Worm (Caenorhabditis elegans) whole organism, early embryonic: ENCODE measurements around the gene ruvb-1.

Source experiments
- B0310.2 ChIP-seq: sonication (generic microtip); optimal IDR thresholded peaks from 2 replicates; lab custom pipeline; 2016; ENCODE audit warnings: mild to moderate bottlenecking, missing genetic modification characterization, missing compliant biosample characterization
- F13C5.2 ChIP-seq: sonication (generic microtip); optimal IDR thresholded peaks from 2 replicates; lab custom pipeline; 2017; ENCODE audit warnings: mild to moderate bottlenecking, missing genetic modification characterization, inconsistent platforms, missing compliant biosample characterization
- aly-1 ChIP-seq: sonication (generic microtip); optimal IDR thresholded peaks from 2 replicates; lab custom pipeline; 2016; ENCODE audit warnings: missing genetic modification characterization, missing compliant biosample characterization
- ama-1 ChIP-seq: fragments of 150-350 bp; optimal IDR thresholded peaks from 2 replicates; lab custom pipeline; 2014
- ceh-13 ChIP-seq: fragments of 200-800 bp; sonication (Bioruptor generic); optimal IDR thresholded peaks from 2 replicates; lab custom pipeline; 2018; ENCODE audit warnings: mild to moderate bottlenecking, missing genetic modification characterization, missing compliant biosample characterization
- ceh-36 ChIP-seq: sonication (generic microtip); optimal IDR thresholded peaks from 2 replicates; lab custom pipeline; 2016; ENCODE audit warnings: missing genetic modification characterization, inconsistent platforms, missing compliant biosample characterization
- ets-7 ChIP-seq: sonication (generic microtip); optimal IDR thresholded peaks from 2 replicates; lab custom pipeline; 2016; ENCODE audit warnings: missing genotype, missing genetic modification characterization, missing compliant biosample characterization
- flt-1 ChIP-seq: fragments of 200-800 bp; sonication (Bioruptor generic); IDR thresholded peaks from 2 replicates; pipeline ENCODE4 v1.3.6; 2022; ENCODE audit warnings: missing genetic modification characterization, missing compliant biosample characterization
- hmbx-1 ChIP-seq: sonication (generic microtip); optimal IDR thresholded peaks from 2 replicates; lab custom pipeline; 2016; ENCODE audit warnings: mild to moderate bottlenecking, missing genetic modification characterization, missing compliant biosample characterization
- hmg-4 ChIP-seq: fragments of 200-800 bp; sonication (Bioruptor generic); optimal IDR thresholded peaks from 2 replicates; lab custom pipeline; 2018; ENCODE audit warnings: mild to moderate bottlenecking, missing genetic modification characterization, missing compliant biosample characterization
- hnd-1 ChIP-seq: sonication (generic microtip); optimal IDR thresholded peaks from 2 replicates; lab custom pipeline; 2016; ENCODE audit warnings: missing genetic modification characterization, missing compliant biosample characterization
- pes-1 ChIP-seq: fragments of 200-800 bp; sonication (Bioruptor generic); IDR thresholded peaks from 2 replicates; pipeline ENCODE4 v1.3.6; 2022; ENCODE audit warnings: missing genetic modification reagents, missing genetic modification characterization, missing compliant biosample characterization
- scrt-1 ChIP-seq: fragments of 200-800 bp; sonication (Bioruptor generic); IDR thresholded peaks from 2 replicates; pipeline ENCODE4 v1.3.6; 2022; ENCODE audit warnings: missing genetic modification characterization, missing compliant biosample characterization
- sea-1 ChIP-seq: fragments of 200-800 bp; sonication (Bioruptor generic); conservative IDR thresholded peaks from 2 replicates; pipeline ENCODE4 v1.3.6; 2022; ENCODE audit warnings: missing genetic modification characterization, missing compliant biosample characterization
- tbx-11 ChIP-seq: fragments of 200-800 bp; sonication (Bioruptor generic); IDR thresholded peaks from 2 replicates; pipeline ENCODE4 v1.3.6; 2022; ENCODE audit warnings: missing genetic modification characterization, missing compliant biosample characterization
- tbx-37 ChIP-seq: fragments of 200-800 bp; sonication (Bioruptor generic); conservative IDR thresholded peaks from 2 replicates; pipeline ENCODE4 v1.3.6; 2022; ENCODE audit warnings: missing genetic modification reagents, missing genetic modification characterization, missing compliant biosample characterization
- tra-4 ChIP-seq: sonication (generic microtip); optimal IDR thresholded peaks from 2 replicates; lab custom pipeline; 2017; ENCODE audit warnings: missing genetic modification characterization, missing compliant biosample characterization

Gene ruvb-1

DNA sequence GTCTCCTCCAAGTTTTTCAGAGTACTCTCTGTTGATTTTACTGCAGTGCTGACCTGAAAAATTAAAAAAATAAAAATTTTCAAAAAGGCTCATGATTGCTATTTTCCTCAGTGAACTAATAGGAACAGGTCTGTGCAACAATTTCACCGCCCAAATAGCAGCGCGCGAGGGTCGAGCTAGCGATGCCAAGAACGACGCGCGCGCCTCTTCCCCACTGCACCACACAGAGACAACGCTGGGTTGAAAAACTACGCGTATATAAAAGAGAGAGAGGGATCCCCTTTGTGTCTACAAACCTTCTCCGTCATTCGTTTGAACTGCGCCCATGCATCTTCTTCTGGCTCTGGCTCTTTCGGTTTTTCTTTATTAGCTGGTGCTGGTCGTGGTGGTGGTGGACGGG, 10.5 kb downstream of the ruvb-1 start:
- TF ChIP-seq tra-4 (tag; lab: Kevin White, UChicago) (peak; percentile 76), ceh-13 (peak; percentile 86), aly-1 (tag; lab: Kevin White, UChicago) (peak; percentile 89), hmbx-1 (tag; lab: Kevin White, UChicago) (peak; percentile 82), ets-7 (tag; lab: Kevin White, UChicago) (peak; percentile 86), F13C5.2 (tag; lab: Kevin White, UChicago) (peak; percentile 94), hmg-4 (GFP tag; lab: Kevin White, UChicago) (peak; percentile 94), pes-1 (GFP tag; lab: Robert Waterston, UW) (peak; percentile 95), sea-1 (GFP tag; lab: Robert Waterston, UW) (peak; percentile 96), tbx-37 (peak; percentile 90), tbx-11 (GFP tag; lab: Robert Waterston, UW) (peak; percentile 94), ceh-36 (peak; percentile 92), flt-1 (GFP tag; lab: Robert Waterston, UW) (peak; percentile 90), B0310.2 (peak; percentile 90), scrt-1 (GFP tag; lab: Robert Waterston, UW) (peak; percentile 97), ama-1 (lab: Kevin White, UChicago) (no peak), hnd-1 (tag; lab: Kevin White, UChicago) (peak; percentile 87)

DNA sequence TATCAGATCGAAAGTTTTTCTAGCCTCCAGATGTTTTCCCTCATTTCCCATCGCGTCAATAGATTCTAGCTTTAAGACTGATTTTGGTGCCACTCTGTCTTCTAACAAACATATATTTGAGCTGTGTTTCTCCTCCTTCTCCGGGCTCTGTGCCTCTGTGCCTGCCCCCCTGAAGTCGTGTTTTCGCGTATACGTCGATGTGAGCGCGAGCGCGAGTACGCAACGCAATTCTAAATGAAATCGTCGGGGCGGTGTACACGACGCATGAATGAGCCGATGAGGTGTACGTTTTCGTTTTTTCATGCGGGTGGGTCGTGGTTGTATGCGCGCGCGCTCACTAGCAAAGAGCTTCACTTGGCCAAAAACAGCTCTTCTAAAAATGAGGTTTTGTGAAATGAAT, 14.7 kb downstream of the ruvb-1 start:
- TF ChIP-seq F13C5.2 (tag; lab: Kevin White, UChicago) (no peak), tbx-11 (GFP tag; lab: Robert Waterston, UW) (no peak), hmg-4 (GFP tag; lab: Kevin White, UChicago) (no peak), ama-1 (lab: Kevin White, UChicago) (no peak)

DNA sequence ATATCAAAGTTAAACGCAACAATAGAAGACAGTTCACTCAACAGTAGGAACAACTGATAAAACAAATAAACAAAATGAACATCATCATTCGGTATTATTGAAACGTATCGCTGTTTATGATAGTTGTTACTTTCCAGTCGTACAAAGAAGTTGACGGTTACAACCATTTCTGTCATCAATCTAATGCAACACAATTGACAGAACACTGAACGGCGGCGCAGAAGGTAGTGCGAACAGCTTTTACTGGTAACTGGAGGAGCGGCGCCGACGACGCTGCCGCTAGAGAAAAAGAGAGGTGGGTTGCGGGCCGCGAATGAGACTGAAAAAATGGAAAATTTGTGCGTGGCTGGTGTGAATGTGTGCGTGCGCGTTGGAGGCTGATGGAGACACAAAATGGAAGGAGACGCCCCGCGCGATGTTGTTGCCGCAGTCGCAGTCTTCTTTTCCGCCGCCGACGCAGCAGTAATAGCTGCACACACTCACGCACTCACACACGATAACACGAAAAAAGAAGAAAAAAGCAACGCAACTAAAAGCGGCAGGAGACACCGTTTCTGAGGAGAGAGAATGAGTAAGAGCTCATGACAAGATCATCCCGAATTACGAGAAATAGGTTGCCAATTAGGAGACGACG, 16.3 kb downstream of the ruvb-1 start:
- TF ChIP-seq ets-7 (tag; lab: Kevin White, UChicago) (no peak), hmg-4 (GFP tag; lab: Kevin White, UChicago) (peak; percentile 31)

DNA sequence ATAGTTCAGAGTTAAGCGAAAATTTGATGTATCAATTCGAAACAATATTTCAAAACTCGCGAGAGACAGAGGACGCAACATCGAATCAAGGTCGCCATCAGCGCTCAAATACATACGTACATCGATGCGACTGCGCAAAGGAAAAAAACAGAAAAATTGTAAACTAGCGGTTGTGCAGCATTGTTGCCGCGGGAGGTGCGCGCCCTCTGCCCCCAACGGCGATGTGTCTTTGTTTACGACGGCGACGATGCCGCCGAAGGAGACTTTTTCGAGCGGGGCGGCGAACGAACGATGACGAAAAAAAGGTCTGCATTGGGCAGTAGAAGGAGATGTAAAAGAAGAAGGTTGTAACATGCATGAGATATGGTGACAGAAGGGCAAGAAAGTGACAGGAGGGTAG, 17.7 kb downstream of the ruvb-1 start:
- TF ChIP-seq aly-1 (tag; lab: Kevin White, UChicago) (no peak), tbx-11 (GFP tag; lab: Robert Waterston, UW) (no peak), hmg-4 (GFP tag; lab: Kevin White, UChicago) (no peak), ets-7 (tag; lab: Kevin White, UChicago) (no peak), sea-1 (GFP tag; lab: Robert Waterston, UW) (no peak), hmbx-1 (tag; lab: Kevin White, UChicago) (no peak), B0310.2 (no peak)

DNA sequence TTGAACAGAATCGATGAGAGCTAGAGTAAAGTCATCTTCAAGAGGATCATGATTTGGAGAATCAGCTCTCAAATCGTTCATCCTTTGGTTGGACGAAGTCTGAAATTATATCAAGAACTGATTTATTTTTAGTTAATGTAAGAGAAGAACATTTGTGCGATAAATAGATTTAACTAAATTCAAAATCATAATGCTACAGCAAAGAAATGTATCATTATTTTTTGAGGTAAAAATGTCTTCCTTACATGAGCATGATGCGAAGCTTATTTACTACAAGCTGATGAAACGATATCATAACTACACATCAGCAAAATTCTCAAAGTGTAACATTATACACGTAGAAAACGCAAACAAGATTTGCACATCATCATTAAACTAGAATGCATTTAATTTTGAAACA, 18.2 kb downstream of the ruvb-1 start, which contains the start of gene madf-4:
Gene madf-4, minus strand, starts transcription at position 101 of the 400 bp plus-strand sequence.
- no peak for TF ChIP-seq aly-1 (tag; lab: Kevin White, UChicago)
- TF ChIP-seq flt-1 (GFP tag; lab: Robert Waterston, UW): no peak
- TF ChIP-seq hmbx-1 (tag; lab: Kevin White, UChicago): no peak
- TF ChIP-seq tbx-37: no peak
- TF ChIP-seq scrt-1 (GFP tag; lab: Robert Waterston, UW): no peak
- no peak for TF ChIP-seq hmg-4 (GFP tag; lab: Kevin White, UChicago)
- TF ChIP-seq tbx-11 (GFP tag; lab: Robert Waterston, UW): no peak
- TF ChIP-seq B0310.2: no peak
- TF ChIP-seq ama-1 (lab: Kevin White, UChicago): no peak
- TF ChIP-seq ets-7 (tag; lab: Kevin White, UChicago): no peak

DNA sequence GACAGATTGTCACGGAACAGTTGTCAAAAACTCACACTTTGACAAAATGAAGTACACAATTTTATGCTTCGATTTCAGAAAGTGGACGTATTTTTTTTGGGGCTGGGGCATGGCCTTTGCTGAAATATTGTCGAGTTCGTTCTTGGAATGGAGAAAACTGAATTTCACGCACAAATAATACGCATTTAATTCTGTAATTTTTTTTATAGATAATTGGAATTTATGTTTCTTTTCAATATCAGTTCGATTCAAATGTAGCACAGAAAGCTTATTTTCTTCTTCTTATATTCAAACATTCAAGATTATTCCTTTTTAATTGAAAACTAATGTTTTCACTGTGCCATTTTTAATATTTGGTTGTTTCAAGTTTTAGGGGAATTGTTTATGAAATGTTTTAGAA, 20.2 kb downstream of the ruvb-1 start, which contains the start of gene T07C12.10:
Gene T07C12.10, minus strand, starts transcription at position 101 of the 400 bp plus-strand sequence.
- TF ChIP-seq tra-4 (tag; lab: Kevin White, UChicago) (no peak), aly-1 (tag; lab: Kevin White, UChicago) (no peak), B0310.2 (no peak), ets-7 (tag; lab: Kevin White, UChicago) (no peak)

DNA sequence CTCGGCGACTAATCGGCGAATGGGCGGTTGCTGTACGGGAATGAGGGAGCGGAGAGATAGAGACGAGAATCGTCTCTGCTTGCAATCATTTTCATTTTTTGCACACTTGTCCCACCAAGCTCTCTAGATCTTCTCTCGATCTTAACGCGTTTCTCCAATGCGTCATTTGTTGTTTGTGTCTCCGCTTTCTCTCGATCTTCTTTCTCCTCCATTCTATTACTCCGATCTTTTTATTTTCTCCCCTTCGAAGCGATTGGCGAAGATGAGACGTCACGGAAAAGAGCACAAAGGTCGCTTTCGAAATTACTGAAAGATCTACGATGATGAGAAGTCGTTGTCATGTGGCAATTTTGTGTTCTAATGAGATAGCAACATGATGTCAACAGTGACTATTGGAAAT, 21.9 kb downstream of the ruvb-1 start:
- no peak for TF ChIP-seq ceh-36
- TF ChIP-seq hnd-1 (tag; lab: Kevin White, UChicago): no peak
- no peak for TF ChIP-seq ceh-13
- TF ChIP-seq aly-1 (tag; lab: Kevin White, UChicago): no peak
- TF ChIP-seq tbx-11 (GFP tag; lab: Robert Waterston, UW): no peak
- no peak for TF ChIP-seq ets-7 (tag; lab: Kevin White, UChicago)
- TF ChIP-seq flt-1 (GFP tag; lab: Robert Waterston, UW): no peak
- TF ChIP-seq tbx-37: no peak
- no peak for TF ChIP-seq hmbx-1 (tag; lab: Kevin White, UChicago)
- no peak for TF ChIP-seq sea-1 (GFP tag; lab: Robert Waterston, UW)
- no peak for TF ChIP-seq ama-1 (lab: Kevin White, UChicago)
- no peak for TF ChIP-seq scrt-1 (GFP tag; lab: Robert Waterston, UW)

DNA sequence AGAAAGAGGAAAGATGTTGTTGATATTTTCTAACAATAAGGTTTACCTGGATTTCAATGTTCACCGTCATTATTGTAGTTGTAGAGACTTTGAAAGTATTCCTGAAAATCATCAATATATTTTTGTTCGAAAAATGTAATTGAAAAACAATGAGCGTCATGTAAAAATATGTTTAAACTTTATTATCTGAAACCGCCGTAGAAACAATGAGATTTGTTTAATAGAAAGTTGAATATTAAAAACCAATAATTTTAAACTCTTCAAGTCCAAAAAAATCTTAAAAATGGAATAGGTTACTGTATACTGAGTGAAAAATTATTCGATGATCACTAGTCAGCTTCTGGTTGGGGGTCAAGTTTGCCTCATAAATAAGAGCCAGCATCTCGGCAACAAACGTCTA, 22.4 kb downstream of the ruvb-1 start, which contains the start of gene anmt-3:
Gene anmt-3, minus strand, starts transcription at position 101 of the 400 bp plus-strand sequence.
- TF ChIP-seq tra-4 (tag; lab: Kevin White, UChicago) (no peak), ets-7 (tag; lab: Kevin White, UChicago) (no peak), F13C5.2 (tag; lab: Kevin White, UChicago) (no peak), ceh-13 (no peak), ceh-36 (no peak), B0310.2 (no peak), pes-1 (GFP tag; lab: Robert Waterston, UW) (no peak), hmbx-1 (tag; lab: Kevin White, UChicago) (no peak), scrt-1 (GFP tag; lab: Robert Waterston, UW) (no peak), tbx-37 (no peak), flt-1 (GFP tag; lab: Robert Waterston, UW) (no peak), sea-1 (GFP tag; lab: Robert Waterston, UW) (no peak), ama-1 (lab: Kevin White, UChicago) (no peak), hmg-4 (GFP tag; lab: Kevin White, UChicago) (no peak), hnd-1 (tag; lab: Kevin White, UChicago) (no peak), tbx-11 (GFP tag; lab: Robert Waterston, UW) (no peak), aly-1 (tag; lab: Kevin White, UChicago) (no peak)
